Worm (Caenorhabditis elegans): ENCODE results near the gene F52C6.3.

DNA sequence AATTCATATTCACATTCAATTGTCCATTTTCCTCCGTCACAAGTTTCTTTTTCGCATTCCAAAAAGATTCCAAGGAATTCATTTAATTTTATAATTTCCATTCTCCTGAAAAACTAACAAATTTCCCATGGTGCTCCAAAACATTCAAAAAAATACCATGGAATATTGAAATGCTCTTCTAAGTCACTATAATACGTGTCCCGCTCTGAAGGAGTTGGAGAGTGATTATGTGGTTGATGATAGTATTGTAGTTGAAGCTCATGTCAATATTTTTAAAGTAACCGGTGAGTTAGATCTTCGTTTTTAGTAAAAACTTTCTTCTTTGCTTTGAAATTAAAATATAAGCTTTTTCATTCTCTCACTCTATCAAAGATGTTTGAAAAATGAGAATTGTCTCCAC is 33.9 kb upstream of the F52C6.3 start, which contains the start of gene math-9:
- TF ChIP-seq ceh-82 (tag; optimal IDR thresholded peaks at IDR 0.05) (no peak), unc-62 (GFP tag; optimal IDR thresholded peaks at IDR 0.05) (no peak), tbx-2 (tag; optimal IDR thresholded peaks at IDR 0.05) (no peak), ceh-28 (tag; optimal IDR thresholded peaks at IDR 0.05) (no peak), lin-39 (tag; optimal IDR thresholded peaks at IDR 0.05) (no peak), aly-2 (tag; optimal IDR thresholded peaks at IDR 0.05) (no peak), snpc-4 (tag; optimal IDR thresholded peaks at IDR 0.05) (no peak)
